Fruit fly (Drosophila melanogaster): Measurements from ENCODE around the gene Syt1.

DNA sequence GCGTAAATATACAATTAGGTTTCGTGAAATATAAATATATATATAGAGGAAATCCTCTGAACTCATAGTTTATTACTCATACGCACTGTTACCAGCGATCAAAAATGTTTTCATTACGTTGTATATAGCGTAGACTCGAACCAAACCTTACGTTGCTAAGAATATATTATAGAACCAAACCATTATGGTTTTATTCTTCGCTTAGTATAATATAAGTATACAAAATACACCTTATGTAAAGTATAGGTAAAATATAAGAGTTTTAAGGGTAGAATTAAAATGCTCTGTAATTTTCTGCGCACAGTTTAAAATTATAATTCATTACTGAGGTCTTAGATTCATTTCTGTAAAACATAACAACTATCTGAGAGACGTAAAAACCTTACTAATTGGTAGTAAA is 75.3 kb downstream of the Syt1 start:
- no peak for TF ChIP-seq psq (optimal IDR thresholded peaks at IDR 0.05)
- no peak for TF ChIP-seq insv (optimal IDR thresholded peaks at IDR 0.05)
- TF ChIP-seq h (optimal IDR thresholded peaks at IDR 0.05) = no peak
